Worm (Caenorhabditis elegans): ENCODE data around the gene smg-4.

Gene smg-4

DNA sequence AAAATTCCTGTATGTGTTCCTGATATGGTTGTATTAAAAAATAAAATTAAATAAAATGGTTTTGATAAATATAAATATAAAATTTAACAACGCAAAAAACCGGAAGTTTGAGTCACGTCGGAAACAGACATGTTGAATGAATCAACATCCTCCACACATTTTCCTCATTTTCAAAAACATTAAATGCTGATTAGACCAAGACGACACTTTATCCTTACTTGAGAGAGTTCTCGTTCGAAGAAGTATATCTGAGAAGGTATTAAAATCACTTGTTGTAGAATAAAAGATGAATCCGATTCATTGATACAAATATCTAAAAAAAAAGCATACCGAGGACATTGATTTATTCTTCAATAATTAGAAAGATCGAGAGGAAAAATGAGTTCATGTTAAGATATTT, 20.7 kb upstream of the smg-4 start:
- TF ChIP-seq mml-1 (tag; optimal IDR thresholded peaks at IDR 0.05) (no peak), nhr-76 (tag; optimal IDR thresholded peaks at IDR 0.05) (no peak), elt-2 (tag; optimal IDR thresholded peaks at IDR 0.05) (no peak), fkh-10 (GFP tag; optimal IDR thresholded peaks at IDR 0.05) (no peak), egl-27 (tag; optimal IDR thresholded peaks at IDR 0.05) (no peak), lin-39 (tag; optimal IDR thresholded peaks at IDR 0.05) (no peak), sea-2 (GFP tag; optimal IDR thresholded peaks at IDR 0.05) (no peak), ceh-28 (tag; optimal IDR thresholded peaks at IDR 0.05) (no peak), skn-1 (tag; optimal IDR thresholded peaks at IDR 0.05) (no peak), fkh-2 (tag; optimal IDR thresholded peaks at IDR 0.05) (no peak), unc-62 (GFP tag; optimal IDR thresholded peaks at IDR 0.05) (no peak), jun-1 (tag; optimal IDR thresholded peaks at IDR 0.05) (no peak), ceh-9 (tag; optimal IDR thresholded peaks at IDR 0.05) (no peak), nhr-23 (tag; optimal IDR thresholded peaks at IDR 0.05) (no peak), egl-5 (tag; optimal IDR thresholded peaks at IDR 0.05) (no peak)

DNA sequence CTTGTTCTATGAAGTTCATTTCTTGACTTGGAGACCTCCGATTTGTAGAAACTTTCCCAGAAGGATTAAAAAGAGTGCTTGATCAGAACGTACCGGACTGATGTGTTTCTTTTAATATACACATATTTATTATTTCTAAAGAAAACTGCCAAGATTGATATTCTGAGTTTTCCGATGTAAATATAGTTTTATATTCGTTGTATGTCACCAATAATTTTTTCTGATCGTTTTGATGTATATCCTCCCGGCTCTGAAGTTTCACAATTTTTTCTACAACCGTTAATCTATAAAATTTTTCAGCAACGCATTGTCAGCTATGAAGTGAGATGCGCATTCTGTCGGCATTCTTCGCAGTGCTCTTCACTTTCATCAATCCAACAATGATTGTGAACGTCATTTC, 19.0 kb upstream of the smg-4 start, which contains the start of gene F46B6.9:
F46B6.9 (plus strand) TSS at position 301 of the 400 bp plus-strand sequence.
- TF ChIP-seq ZK546.5 (tag; optimal IDR thresholded peaks at IDR 0.05) (no peak), nhr-67 (tag; optimal IDR thresholded peaks at IDR 0.05) (no peak), jun-1 (tag; optimal IDR thresholded peaks at IDR 0.05) (no peak), lin-15B (tag; optimal IDR thresholded peaks at IDR 0.05) (no peak), nhr-12 (tag; optimal IDR thresholded peaks at IDR 0.05) (no peak), fos-1 (tag; optimal IDR thresholded peaks at IDR 0.05) (no peak), nhr-28 (tag; optimal IDR thresholded peaks at IDR 0.05) (no peak), elt-1 (tag; optimal IDR thresholded peaks at IDR 0.05) (no peak), mml-1 (tag; optimal IDR thresholded peaks at IDR 0.05) (no peak), pha-4 (tag; optimal IDR thresholded peaks at IDR 0.05) (no peak), elt-3 (tag; optimal IDR thresholded peaks at IDR 0.05) (no peak), lin-39 (tag; optimal IDR thresholded peaks at IDR 0.05) (no peak), unc-39 (tag; optimal IDR thresholded peaks at IDR 0.05) (no peak)

DNA sequence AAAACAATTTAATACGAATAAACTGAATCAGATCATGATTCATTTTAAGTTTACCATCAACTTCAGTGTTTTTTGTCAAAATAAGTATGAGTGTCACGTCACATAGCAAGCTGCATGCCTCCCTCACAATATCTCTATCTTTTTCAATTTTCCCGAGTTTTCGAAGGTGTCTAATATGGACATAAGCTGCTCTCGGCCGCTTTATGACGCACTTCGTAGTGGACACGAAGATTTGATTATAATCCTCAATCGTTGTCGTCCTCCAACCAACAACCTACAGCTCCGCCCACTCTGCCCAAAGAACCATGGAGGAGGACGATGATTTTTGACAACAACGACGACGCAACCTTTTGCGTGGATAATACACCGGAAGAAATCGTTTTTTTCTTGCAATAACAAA, 18.5 kb upstream of the smg-4 start:
- TF ChIP-seq lin-15B (tag; optimal IDR thresholded peaks at IDR 0.05) (no peak), elt-3 (tag; optimal IDR thresholded peaks at IDR 0.05) (no peak), skn-1 (tag; optimal IDR thresholded peaks at IDR 0.05) (no peak), elt-2 (tag; optimal IDR thresholded peaks at IDR 0.05) (no peak), elt-1 (tag; optimal IDR thresholded peaks at IDR 0.05) (no peak), nhr-67 (tag; optimal IDR thresholded peaks at IDR 0.05) (no peak), ceh-16 (tag; optimal IDR thresholded peaks at IDR 0.05) (no peak), fkh-10 (GFP tag; optimal IDR thresholded peaks at IDR 0.05) (no peak), nhr-11 (tag; optimal IDR thresholded peaks at IDR 0.05) (no peak), nhr-12 (tag; optimal IDR thresholded peaks at IDR 0.05) (no peak), ZK546.5 (tag; optimal IDR thresholded peaks at IDR 0.05) (no peak), pha-4 (tag; optimal IDR thresholded peaks at IDR 0.05) (no peak), ztf-11 (tag; optimal IDR thresholded peaks at IDR 0.05) (no peak), lin-39 (tag; optimal IDR thresholded peaks at IDR 0.05) (no peak), ama-1 (optimal IDR thresholded peaks at IDR 0.05) (no peak), nhr-28 (tag; optimal IDR thresholded peaks at IDR 0.05) (no peak), unc-39 (tag; optimal IDR thresholded peaks at IDR 0.05) (no peak), hmg-11 (tag; optimal IDR thresholded peaks at IDR 0.05) (no peak), tbx-2 (tag; optimal IDR thresholded peaks at IDR 0.05) (no peak), nhr-23 (tag; optimal IDR thresholded peaks at IDR 0.05) (no peak)

DNA sequence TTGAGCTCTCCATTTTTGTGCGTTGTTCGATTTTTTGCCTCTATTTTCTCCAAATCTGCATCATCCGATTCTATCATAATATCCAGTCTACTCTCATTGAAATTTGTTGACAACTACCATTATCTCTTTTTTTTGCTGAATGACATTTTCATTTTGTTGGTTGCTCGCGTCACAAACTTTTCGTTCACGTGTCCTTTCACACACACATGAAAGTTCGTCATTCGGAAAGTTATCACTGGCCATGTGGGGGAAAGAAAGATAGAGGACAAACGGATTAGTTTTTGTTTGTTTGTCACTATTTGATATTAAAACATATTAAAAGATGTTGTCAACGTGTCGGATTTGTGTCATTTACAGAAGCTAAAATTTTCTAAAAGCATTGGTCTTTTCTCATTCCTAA, 17.5 kb upstream of the smg-4 start:
- no peak for TF ChIP-seq fkh-2 (tag; optimal IDR thresholded peaks at IDR 0.05)
- no peak for TF ChIP-seq mdl-1 (tag; optimal IDR thresholded peaks at IDR 0.05)
- TF ChIP-seq elt-2 (tag; optimal IDR thresholded peaks at IDR 0.05) = peak; percentile 23
- no peak for TF ChIP-seq lsy-12 (tag; optimal IDR thresholded peaks at IDR 0.05)

DNA sequence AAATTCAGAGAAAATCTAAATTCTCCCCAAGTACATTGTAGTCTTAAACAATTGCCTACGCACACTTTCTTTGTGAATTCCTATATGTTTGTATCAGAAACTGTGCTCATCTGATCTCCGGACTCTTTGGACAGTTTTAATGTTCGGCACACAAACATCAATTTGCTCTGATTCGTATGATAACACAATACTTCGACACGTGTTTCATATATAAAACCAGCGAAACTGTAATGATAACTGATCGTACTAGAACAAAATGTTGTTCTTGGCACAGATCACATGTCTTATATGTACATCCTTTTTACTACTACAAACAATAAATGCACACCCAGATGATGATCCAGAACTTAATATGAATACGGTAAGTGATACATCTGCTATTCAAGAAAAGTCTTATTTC, 13.8 kb upstream of the smg-4 start, which contains the start of gene lipl-2:
lipl-2 (plus strand) TSS at position 236 of the 400 bp plus-strand sequence.
- TF ChIP-seq elt-2 (tag; optimal IDR thresholded peaks at IDR 0.05) (peak; percentile 87), egl-5 (tag; optimal IDR thresholded peaks at IDR 0.05) (no peak), hmg-11 (tag; optimal IDR thresholded peaks at IDR 0.05) (no peak), pha-4 (tag; optimal IDR thresholded peaks at IDR 0.05) (peak; percentile 61), ZK546.5 (tag; optimal IDR thresholded peaks at IDR 0.05) (no peak), zag-1 (tag; optimal IDR thresholded peaks at IDR 0.05) (no peak), ztf-4 (tag; optimal IDR thresholded peaks at IDR 0.05) (no peak), ceh-82 (tag; optimal IDR thresholded peaks at IDR 0.05) (no peak), nhr-237 (tag; optimal IDR thresholded peaks at IDR 0.05) (no peak), pqm-1 (tag; optimal IDR thresholded peaks at IDR 0.05) (peak; percentile 81), eor-1 (tag; optimal IDR thresholded peaks at IDR 0.05) (no peak), skn-1 (tag; optimal IDR thresholded peaks at IDR 0.05) (no peak), snpc-4 (tag; optimal IDR thresholded peaks at IDR 0.05) (no peak)

Measured in whole organism, L3 larva.